Fruit fly (Drosophila melanogaster) whole organism: Measurements from ENCODE around the gene RpS30.

ENCODE experiments used
- CG8478 ChIP-seq: fragments of >200 bp; optimal IDR thresholded peaks from 2 replicates; lab custom pipeline; 2018; ENCODE audit warnings: inconsistent platforms
- Dll ChIP-seq: fragments of >200 bp; optimal IDR thresholded peaks from 2 replicates; lab custom pipeline; 2017
- EcR ChIP-seq, 2 experiments: fragments of >200 bp; optimal IDR thresholded peaks; 2 replicates each; lab custom pipeline; 2017; ENCODE audit warnings: missing biosample characterization in 2 of 2, missing genetic modification characterization in 2 of 2, missing genetic modification reagents in 2 of 2
- pan ChIP-seq: fragments of >200 bp; optimal IDR thresholded peaks from 2 replicates; lab custom pipeline; 2017
- psq ChIP-seq: fragments of >200 bp; optimal IDR thresholded peaks from 2 replicates; lab custom pipeline; 2017
- usp ChIP-seq: fragments of >200 bp; optimal IDR thresholded peaks from 2 replicates; lab custom pipeline; 2017; ENCODE audit warnings: missing biosample characterization, missing genetic modification characterization, mixed read lengths

The RpS30 gene

dm6 chr3R:20850395-20851039, at the start of gene RpS30:
Gene RpS30 (plus strand): TSS chr3R:20850516.
- TF ChIP-seq CG8478 (no peak), EcR (GFP tag; optimal IDR thresholded peaks at IDR 0.05; lab: Kevin White, UChicago) (no peak), psq (lab: Kevin White, UChicago) (no peak), pan (lab: Kevin White, UChicago) (no peak)

- TF ChIP-seq EcR (GFP tag; optimal IDR thresholded peaks at IDR 0.05; lab: Kevin White, UChicago) (no peak), Dll (lab: Kevin White, UChicago) (no peak), usp (GFP tag; lab: Kevin White, UChicago) (no peak), CG8478 (no peak), psq (lab: Kevin White, UChicago) (no peak), pan (lab: Kevin White, UChicago) (no peak)
These were observed 48.1 kb upstream of the RpS30 start for dm6 chr3R:20802253-20802652.

- no peak for TF ChIP-seq usp (GFP tag; lab: Kevin White, UChicago)
- no peak for TF ChIP-seq psq (lab: Kevin White, UChicago)
These were observed 34.3 kb upstream of the RpS30 start, which contains the start of gene Fancd2 for dm6 chr3R:20816008-20816407. Gene Fancd2 (minus strand): TSS chr3R:20816190.

dm6 chr3R:20818237-20818636, 32.1 kb upstream of the RpS30 start:
- TF ChIP-seq psq (lab: Kevin White, UChicago) (no peak), CG8478 (no peak), pan (lab: Kevin White, UChicago) (no peak), Dll (lab: Kevin White, UChicago) (no peak), EcR (GFP tag; optimal IDR thresholded peaks at IDR 0.05; lab: Kevin White, UChicago) (no peak), usp (GFP tag; lab: Kevin White, UChicago) (no peak)

dm6 chr3R:20818689-20819088, 31.6 kb upstream of the RpS30 start, which contains the start of gene CG17270:
Gene CG17270 (minus strand): TSS chr3R:20818929.
- TF ChIP-seq EcR (GFP tag; optimal IDR thresholded peaks at IDR 0.05; lab: Kevin White, UChicago) (no peak), psq (lab: Kevin White, UChicago) (no peak), pan (lab: Kevin White, UChicago) (no peak), Dll (lab: Kevin White, UChicago) (no peak), CG8478 (no peak), usp (GFP tag; lab: Kevin White, UChicago) (no peak)

- TF ChIP-seq psq (lab: Kevin White, UChicago), result no peak
- TF ChIP-seq pan (lab: Kevin White, UChicago), result no peak
- TF ChIP-seq usp (GFP tag; lab: Kevin White, UChicago), result no peak
- no peak for TF ChIP-seq CG8478
- TF ChIP-seq Dll (lab: Kevin White, UChicago), result no peak
- TF ChIP-seq EcR (GFP tag; optimal IDR thresholded peaks at IDR 0.05; lab: Kevin White, UChicago), result no peak
These were observed 28.4 kb upstream of the RpS30 start, which contains the start of the genes CG17271 and RpS20 for dm6 chr3R:20821815-20822375. Gene CG17271 (minus strand): TSS chr3R:20821848. Gene RpS20 (plus strand): TSS chr3R:20822181.

- TF ChIP-seq psq (lab: Kevin White, UChicago) (no peak), EcR (GFP tag; optimal IDR thresholded peaks at IDR 0.05; lab: Kevin White, UChicago) (no peak), Dll (lab: Kevin White, UChicago) (no peak), pan (lab: Kevin White, UChicago) (no peak), CG8478 (no peak), usp (GFP tag; lab: Kevin White, UChicago) (no peak)
These were observed 26.4 kb upstream of the RpS30 start, which contains the start of gene CG17272 for dm6 chr3R:20823704-20824454. Gene CG17272 (minus strand): TSS chr3R:20824239.

- TF ChIP-seq psq (lab: Kevin White, UChicago) (no peak), EcR (GFP tag; optimal IDR thresholded peaks at IDR 0.05; lab: Kevin White, UChicago) (no peak), pan (lab: Kevin White, UChicago) (no peak), usp (GFP tag; lab: Kevin White, UChicago) (no peak), Dll (lab: Kevin White, UChicago) (no peak), CG8478 (no peak)
These were observed 23.4 kb upstream of the RpS30 start for dm6 chr3R:20826929-20827328.

- TF ChIP-seq psq (lab: Kevin White, UChicago) (no peak), Dll (lab: Kevin White, UChicago) (no peak), EcR (GFP tag; optimal IDR thresholded peaks at IDR 0.05; lab: Kevin White, UChicago) (peak in 1 of 2 experiments; percentile 80), pan (lab: Kevin White, UChicago) (no peak), CG8478 (peak; percentile 1), usp (GFP tag; lab: Kevin White, UChicago) (no peak)
These were observed 21.5 kb upstream of the RpS30 start for dm6 chr3R:20828520-20829415.

- TF ChIP-seq pan (lab: Kevin White, UChicago) (no peak), EcR (GFP tag; optimal IDR thresholded peaks at IDR 0.05; lab: Kevin White, UChicago) (no peak), usp (GFP tag; lab: Kevin White, UChicago) (no peak), Dll (lab: Kevin White, UChicago) (no peak), CG8478 (no peak), psq (lab: Kevin White, UChicago) (no peak)
These were observed 20.7 kb upstream of the RpS30 start for dm6 chr3R:20829416-20830131.
